Worm (Caenorhabditis elegans) whole organism, midembryonic: ENCODE data around the gene ZK688.9.

Source experiments
- flt-1 ChIP-seq: fragments of 200-800 bp; sonication (Bioruptor generic); IDR thresholded peaks from 2 replicates; pipeline ENCODE4 v1.3.6; 2022; ENCODE audit warnings: missing genetic modification characterization, missing compliant biosample characterization
- klf-2 ChIP-seq: fragments of 200-800 bp; sonication (Bioruptor generic); conservative IDR thresholded peaks from 2 replicates; pipeline ENCODE4 v1.3.6; 2022; ENCODE audit warnings: missing genetic modification reagents, missing genetic modification characterization, missing compliant biosample characterization
- ref-1 ChIP-seq: fragments of 200-800 bp; sonication (Bioruptor generic); conservative IDR thresholded peaks from 2 replicates; pipeline ENCODE4 v1.3.6; 2022; ENCODE audit warnings: missing genetic modification reagents, missing genetic modification characterization, missing compliant biosample characterization
- ztf-23 ChIP-seq: fragments of 200-800 bp; sonication (Bioruptor generic); IDR thresholded peaks from 2 replicates; pipeline ENCODE4 v1.3.6; 2022; ENCODE audit warnings: missing genetic modification reagents, missing genetic modification characterization, missing compliant biosample characterization
- ztf-29 ChIP-seq: fragments of 200-800 bp; sonication (Bioruptor generic); IDR thresholded peaks from 2 replicates; pipeline ENCODE4 v1.3.6; 2022; ENCODE audit warnings: missing genetic modification reagents, missing genetic modification characterization, missing compliant biosample characterization

- TF ChIP-seq ztf-29 (GFP tag; lab: Robert Waterston, UW) (no peak), ztf-23 (GFP tag; lab: Robert Waterston, UW) (no peak), flt-1 (no peak), klf-2 (GFP tag; lab: Robert Waterston, UW) (no peak), ref-1 (GFP tag; lab: Robert Waterston, UW) (no peak)
Observed at ce11 chrIII:7892333-7892732, 9.5 kb upstream of the ZK688.9 start.
